Worm (Caenorhabditis elegans) whole organism, dauer: ENCODE data around the gene ccr-4.
"Not testable (repeated sequence)": the region's sequence is repeated elsewhere in the genome, so short reads cannot be mapped to it uniquely, and the experiment has no call there.

Source experiments
- unc-62 ChIP-seq: sonication (generic microtip); optimal IDR thresholded peaks from 2 replicates; lab custom pipeline; 2017; ENCODE audit warnings: missing biosample characterization, missing genetic modification reagents, missing genetic modification characterization

The ccr-4 gene

DNA sequence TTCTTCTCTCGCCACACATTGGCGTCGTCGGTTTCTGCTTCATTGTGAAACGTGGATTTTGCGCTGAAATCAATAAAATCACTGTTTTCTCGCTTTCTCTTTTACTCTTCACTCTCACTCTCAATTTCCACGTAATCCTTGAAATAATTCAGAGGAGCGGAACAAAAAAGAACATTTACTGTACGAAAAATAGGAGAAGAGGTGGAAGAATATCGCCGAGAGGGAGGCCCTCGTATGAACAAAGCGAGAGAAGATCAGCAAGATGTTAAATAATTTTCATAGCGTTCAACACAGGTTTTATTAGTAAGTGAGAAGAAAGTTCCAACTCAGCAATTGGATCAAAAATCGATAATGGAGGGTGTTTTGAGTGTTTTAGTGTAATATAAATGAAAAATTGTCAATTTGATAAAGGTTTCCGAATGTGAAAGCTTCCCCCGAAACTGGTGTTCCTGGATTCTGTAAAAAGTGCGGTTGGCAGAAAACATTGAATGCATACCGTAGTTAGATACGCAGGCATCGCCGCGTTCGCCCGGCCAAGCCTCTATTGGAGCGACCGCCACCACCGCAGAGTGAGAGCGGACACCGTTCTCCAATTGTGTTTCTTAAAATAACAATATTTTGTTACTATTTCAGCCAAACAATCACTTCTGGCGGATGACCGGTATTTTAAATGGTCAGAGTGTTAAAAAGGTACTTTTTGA lies at the start of gene ccr-4, which contains the start of gene ZC518.8:
Gene ccr-4, plus strand, starts transcription at position 151 of the 701 bp plus-strand sequence.
Gene ZC518.8, minus strand, starts transcription at position 517 of the 701 bp plus-strand sequence.
- TF ChIP-seq unc-62: no peak

DNA sequence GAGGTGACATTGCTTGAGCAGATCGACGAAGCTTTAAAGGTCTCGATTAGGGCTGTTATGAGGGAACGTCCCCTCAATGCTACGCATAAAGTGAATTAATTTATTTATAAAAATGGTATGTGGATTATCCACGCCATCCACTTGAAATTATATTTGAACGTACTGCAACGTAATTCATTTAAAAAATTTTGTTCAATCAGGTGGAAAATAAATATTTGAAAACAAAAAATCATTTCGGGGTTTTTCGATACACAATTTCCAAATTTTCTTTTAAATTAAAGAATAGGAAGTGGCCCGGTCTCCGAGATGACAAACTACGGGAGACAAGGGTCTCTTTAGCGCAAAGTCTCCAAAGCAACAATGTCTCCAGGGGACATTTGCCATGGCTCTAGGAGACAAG lies 49.7 kb upstream of the ccr-4 start, which contains the start of gene oac-58:
Gene oac-58, minus strand, starts transcription at position 101 of the 400 bp plus-strand sequence.
- no peak for TF ChIP-seq unc-62

DNA sequence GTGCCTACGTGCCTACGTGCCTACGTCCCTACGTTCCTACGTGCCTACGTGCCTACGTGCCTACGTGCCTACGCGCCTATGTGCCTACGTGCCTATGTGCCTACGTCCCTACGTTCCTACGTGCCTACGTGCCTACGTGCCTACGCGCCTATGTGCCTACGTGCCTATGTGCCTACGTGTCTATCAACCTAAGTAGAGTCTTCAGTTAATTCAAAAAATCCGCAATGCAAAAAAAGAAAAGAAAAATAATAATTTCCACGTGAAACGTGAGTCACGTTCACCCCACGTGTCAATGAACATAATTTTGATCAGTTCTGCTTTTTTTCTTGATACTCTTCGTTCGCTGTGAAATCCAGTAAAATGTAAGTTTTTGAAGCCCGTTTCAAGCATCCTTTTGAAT lies 34.4 kb upstream of the ccr-4 start, which contains the start of gene F19B6.3:
Gene F19B6.3, plus strand, starts transcription at position 301 of the 400 bp plus-strand sequence.
- not testable (repeated sequence) for TF ChIP-seq unc-62

DNA sequence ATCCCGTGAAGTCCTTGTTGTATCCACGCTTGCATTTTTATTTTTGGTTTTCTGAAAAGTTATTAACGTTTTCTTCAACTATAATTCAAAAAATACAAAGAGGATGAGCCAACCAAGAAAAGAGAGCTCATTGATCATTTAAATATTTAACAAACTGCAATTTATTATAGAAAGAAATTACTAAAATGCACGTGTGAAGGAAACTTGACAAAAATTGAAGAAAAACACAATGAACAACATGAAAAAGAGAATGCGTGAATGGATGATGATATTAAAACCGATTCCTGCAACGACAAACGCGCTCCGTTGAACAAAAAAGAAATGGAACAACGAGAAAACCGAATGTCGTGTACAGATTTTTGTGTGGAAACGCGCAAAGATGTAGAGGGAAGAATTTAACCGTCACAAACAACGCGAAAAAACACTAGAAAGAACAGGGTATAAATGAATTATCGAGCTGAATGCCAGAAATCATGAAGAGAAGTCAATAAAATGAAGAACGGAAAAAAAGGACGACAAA lies 30.4 kb upstream of the ccr-4 start, which contains the start of gene ufd-1:
Gene ufd-1, minus strand, starts transcription at position 51 of the 520 bp plus-strand sequence.
- TF ChIP-seq unc-62: no peak

DNA sequence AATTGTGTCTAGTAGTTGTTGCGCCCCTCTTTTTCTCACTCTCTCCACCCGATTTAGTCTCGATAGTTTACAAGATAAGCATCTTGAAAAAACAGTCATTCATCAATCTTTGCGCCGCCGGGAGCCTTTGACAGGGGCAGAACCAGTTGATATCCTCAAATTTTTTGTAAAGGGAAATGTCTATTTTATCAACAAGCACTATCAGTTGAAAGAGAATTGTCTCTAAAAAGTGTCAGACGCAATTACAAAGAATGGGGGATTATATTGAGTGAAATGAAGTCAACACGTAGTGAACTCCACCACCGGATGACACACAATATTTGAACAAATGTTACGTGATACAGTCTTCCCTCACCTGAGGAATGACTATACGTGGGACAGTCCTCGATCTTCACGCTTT lies 27.2 kb upstream of the ccr-4 start:
- TF ChIP-seq unc-62: no peak

DNA sequence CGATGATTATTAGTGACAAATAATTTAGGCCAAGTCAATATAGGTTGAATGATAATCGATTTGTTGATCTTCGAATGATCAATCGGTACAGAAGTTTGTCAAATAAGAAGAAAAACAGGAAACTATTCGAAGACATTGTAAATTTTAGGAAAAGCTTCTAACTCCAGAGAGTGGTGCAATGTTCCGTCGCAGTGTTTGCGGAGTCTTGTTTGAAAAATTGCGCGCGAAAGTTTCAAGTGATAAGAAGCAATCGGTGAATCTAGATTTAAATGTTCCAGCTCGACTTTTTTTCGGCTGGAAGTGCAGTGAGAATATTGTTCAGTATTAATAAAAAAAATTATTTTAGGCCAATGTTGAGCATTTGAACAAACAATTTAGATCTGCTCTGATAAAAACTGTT lies 26.6 kb upstream of the ccr-4 start:
- TF ChIP-seq unc-62: no peak

DNA sequence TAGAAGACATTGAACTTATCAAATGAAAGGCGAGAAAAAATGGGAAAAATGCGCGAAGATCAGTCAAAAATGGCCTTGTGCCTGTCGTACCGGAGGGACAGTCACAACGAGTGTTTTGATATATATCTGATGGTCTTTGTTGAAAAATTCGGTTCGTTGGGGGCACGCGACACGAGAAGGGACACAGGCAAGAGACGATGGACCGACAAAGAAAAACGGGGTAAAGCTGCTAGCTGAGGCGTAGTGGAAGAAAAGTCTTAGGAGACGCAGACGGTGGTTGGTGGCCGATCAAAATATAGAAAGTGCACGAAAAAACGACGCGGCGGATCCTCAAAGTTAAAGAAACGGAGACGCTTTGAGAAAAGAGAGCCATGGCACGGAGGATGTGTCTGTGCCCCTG lies 26.1 kb upstream of the ccr-4 start:
- TF ChIP-seq unc-62: no peak

DNA sequence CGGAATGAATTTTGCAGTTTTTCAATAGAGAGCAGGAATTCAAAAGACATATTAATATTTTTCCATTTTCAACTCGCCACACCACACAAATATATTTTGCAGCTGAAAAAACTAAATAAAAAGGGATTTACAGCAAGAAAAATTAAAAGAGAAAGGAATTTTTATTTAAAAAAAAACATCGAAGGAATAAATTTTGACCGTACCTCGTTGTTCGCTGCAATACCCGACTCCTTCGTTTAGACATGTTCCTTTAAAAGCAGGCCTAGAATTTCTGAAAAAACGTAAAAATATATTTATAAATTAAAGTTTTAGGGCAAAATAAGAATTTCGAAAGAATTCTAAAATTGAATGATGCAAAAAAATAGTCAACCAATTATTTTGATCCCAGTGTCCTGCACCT lies 25.5 kb upstream of the ccr-4 start, which contains the start of gene F19B6.1:
Gene F19B6.1, minus strand, starts transcription at position 278 of the 400 bp plus-strand sequence.
- TF ChIP-seq unc-62: no peak

DNA sequence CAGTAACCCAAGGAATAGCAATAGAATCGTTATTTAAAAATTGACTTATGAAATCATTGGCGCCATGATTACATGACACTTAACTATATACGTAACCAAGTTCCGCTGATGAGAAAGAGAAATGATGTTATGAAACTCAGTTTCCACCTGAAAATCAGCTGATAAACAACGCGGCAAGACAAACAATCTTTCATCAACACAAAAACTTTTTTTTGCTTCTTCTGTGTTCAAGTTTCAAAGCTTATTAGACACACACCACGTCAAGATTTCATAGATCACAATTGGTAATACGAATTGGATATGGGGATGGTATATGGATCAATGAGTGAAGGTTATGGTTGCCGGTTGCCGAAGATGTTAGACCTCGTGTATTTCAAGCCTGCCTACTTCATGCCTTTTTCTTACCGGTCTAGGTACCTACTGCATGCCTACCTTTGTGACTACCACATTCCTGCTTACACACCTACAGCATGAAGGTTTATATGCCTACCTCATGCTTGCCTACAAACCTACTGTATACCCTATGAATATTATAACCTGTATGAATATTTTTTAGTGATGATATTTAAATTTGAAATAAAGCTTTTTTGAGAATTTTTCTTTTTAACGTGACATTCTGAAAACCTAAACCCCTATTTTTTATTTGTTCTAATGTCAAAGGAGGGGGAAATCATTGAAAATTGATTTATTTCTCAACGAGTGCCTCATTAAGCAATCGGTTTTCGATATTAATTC lies 24.3 kb upstream of the ccr-4 start, which contains the start of the genes F19B6.10 and wht-5:
Gene F19B6.10, plus strand, starts transcription at position 301 of the 735 bp plus-strand sequence.
Gene wht-5, plus strand, starts transcription at position 685 of the 735 bp plus-strand sequence.
- no peak for TF ChIP-seq unc-62

DNA sequence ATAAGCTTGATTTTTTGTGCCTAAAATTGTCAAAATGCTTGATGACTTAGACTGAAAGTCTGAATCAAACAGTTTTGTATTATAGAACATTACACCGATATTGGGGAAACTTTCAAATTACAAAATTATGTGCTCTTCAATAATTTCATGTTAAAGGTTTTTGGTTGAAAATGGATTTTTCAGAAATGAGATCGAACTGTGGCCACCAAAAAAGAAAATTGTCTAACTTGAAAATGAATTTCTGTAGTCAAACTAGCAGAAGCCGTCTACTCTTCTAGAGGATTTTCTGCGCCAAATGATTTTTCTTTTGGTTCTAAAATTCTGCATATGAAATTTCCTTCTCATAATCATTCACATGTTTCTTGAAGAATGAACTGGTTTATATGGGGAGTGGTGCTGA lies 20.5 kb upstream of the ccr-4 start:
- TF ChIP-seq unc-62: no peak

DNA sequence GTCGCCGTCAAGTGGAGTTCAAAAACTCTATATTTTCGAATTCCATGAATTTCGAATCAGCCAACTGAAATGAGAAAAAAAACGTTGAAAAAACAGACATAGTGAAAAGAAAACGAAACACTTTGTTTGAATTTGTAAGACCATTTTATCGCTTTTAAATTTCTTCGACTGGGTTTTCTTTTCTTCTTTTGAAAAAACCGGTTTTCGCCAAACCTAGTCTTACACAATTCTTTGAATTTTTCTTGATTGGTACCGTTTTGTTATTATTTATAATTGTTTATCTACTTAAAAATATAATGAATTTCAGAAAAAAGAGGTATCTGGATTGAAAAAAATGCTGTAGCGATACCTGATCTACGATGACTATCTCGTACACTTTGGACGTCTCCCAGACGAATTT lies 11.7 kb upstream of the ccr-4 start, which contains the start of gene best-22:
Gene best-22, plus strand, starts transcription at position 301 of the 400 bp plus-strand sequence.
- TF ChIP-seq unc-62: no peak

DNA sequence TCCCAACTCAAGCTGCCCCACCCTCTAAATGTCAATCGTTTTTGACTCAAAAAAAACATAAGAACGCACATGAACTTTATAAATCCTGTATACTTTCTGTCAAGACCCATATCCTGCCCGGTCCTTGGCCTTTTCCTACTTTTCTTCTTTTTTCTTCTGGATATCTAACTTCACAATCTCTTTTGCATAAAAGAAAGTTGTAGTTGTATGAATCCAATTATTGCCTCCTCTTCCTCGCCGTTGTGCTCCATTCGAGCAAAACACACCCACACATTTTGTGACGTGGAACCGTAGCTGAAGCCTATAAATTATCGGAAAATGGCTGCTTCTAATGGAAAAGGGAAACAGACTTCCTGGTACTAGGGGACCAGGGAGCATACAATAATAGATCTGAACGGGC lies 11.1 kb upstream of the ccr-4 start:
- TF ChIP-seq unc-62: no peak

DNA sequence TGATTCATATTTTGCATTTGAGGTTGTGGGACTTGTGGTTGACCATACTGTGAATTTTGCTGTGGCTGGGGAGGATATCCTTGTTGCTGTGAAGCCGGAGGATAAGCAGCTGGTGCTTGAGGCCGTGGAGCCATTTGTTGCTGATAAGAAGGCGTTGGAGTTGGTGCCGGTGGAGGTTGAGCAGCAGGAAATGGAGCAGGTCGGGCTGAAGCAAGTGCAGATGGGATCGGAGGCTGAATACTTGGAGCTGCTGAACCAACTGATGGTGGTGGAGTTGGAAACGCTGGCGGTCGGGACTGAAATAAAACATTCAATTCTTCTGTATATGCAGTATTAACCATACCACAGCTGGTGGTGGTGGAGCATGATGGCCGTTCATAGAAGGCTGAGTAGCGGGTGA lies 1.4 kb upstream of the ccr-4 start:
- no peak for TF ChIP-seq unc-62

DNA sequence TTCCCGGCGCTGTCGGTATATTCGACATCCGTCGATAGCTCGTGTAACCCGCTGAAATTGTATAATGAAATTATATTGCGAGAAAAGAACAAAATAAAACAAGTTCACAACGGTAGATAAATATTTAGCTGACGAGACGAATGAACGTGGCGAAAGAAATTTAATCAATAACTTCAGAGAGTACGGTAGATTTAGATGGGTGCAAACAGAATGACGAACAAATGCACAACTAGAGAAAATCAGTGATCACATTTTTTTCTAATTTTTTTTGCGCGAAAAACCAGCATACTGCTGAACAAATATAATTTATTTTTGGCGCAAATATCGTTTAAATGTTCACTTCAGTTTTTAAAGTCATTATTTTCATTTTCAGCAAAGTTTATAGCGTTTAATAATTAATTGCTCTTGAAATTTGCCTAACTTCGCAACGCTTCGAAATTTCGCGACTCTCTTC lies 573 bp upstream of the ccr-4 start, which contains the start of gene sec-24.2:
Gene sec-24.2, minus strand, starts transcription at position 51 of the 454 bp plus-strand sequence.
- no peak for TF ChIP-seq unc-62

DNA sequence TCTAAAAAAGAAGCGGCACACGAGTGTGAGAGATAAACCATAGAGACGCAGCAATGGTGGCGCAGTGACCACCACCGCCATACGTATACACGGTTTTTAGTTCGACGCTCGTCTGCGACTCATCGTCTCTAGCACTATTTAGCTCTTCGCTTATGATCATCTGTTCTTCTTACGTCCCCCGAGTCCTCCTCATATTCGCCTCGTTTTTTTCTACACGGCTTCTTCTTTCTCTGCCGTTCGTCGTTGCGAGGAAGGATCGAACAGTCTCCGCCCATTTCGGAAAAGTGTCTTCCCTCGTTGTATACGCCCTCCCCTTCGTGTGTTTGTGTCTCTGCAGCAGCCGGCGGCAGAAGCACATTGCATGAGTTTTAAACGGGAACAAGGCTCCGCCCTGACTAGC lies 3.6 kb downstream of the ccr-4 start:
- TF ChIP-seq unc-62: no peak

DNA sequence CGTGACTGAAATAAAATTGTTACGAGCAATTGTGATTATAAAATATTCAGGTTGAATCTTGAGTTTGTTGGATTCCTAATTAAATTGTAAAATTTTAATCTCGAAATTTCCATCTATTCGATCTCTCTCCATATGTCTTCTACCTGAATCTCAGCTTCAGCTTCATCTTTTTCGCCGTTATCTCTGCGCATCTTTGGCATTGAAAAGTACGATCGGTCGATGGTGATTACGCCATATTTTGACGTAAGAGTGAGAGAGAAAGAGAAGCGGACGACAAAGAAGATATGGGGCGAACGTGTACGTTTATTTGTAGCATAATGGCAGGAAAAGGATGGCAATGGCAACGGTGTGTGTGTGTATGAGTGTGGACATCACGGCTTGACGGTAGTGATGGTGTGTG lies 5.2 kb downstream of the ccr-4 start:
- TF ChIP-seq unc-62: no peak

DNA sequence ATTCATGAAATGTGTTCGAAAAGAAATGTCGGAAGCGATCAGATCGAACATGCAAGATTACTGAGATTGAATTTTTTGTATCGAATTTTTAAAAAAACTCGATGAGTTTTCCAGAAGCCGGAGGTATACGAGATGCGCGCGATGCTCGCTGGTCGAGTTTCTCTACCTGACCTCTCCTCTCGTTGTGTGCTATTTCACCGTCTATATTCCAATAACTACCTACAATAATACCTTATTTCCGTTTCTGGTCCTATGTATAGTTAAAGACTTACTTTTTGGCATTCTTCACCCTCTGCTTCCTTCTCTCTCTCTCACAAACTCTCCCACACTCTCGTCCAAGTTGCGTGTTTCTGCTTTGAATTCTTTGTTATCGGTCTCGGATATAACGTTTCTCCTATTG lies 10.0 kb downstream of the ccr-4 start:
- TF ChIP-seq unc-62: no peak
